Worm (Caenorhabditis elegans) whole organism, L4 larva: ENCODE results near the gene vps-54.

Experiments used
- F26F4.8 ChIP-seq: fragments of 200-800 bp; sonication (Bioruptor generic); conservative IDR thresholded peaks from 2 replicates; pipeline ENCODE4 v1.3.6; 2022; ENCODE audit warnings: missing genetic modification characterization, missing compliant biosample characterization
- dpl-1 ChIP-seq: fragments of 150-350 bp; optimal IDR thresholded peaks from 2 replicates; lab custom pipeline; 2014; ENCODE audit warnings: missing biosample characterization, missing genetic modification reagents, missing genetic modification characterization
- lin-39 ChIP-seq: fragments of 150-350 bp; optimal IDR thresholded peaks from 2 replicates; lab custom pipeline; 2014; ENCODE audit warnings: missing biosample characterization, missing genetic modification reagents, missing genetic modification characterization
- mep-1 ChIP-seq: fragments of 150-350 bp; sonication (generic microtip); optimal IDR thresholded peaks from 3 replicates; lab custom pipeline; 2014; ENCODE audit warnings: missing biosample characterization, missing genetic modification characterization
- nhr-11 ChIP-seq: fragments of 150-350 bp; optimal IDR thresholded peaks from 2 replicates; lab custom pipeline; 2014; ENCODE audit warnings: missing biosample characterization, missing genetic modification characterization
- nhr-6 ChIP-seq: fragments of 150-350 bp; optimal IDR thresholded peaks from 2 replicates; lab custom pipeline; 2014; ENCODE audit warnings: missing biosample characterization, missing genetic modification characterization
- pha-4 ChIP-seq, 2 experiments: fragments of 150-350 bp in 1 of 2; fragments of 200-800 bp in 1 of 2; sonication (Bioruptor generic) in 1 of 2; IDR thresholded peaks in 1 of 2; optimal IDR thresholded peaks in 1 of 2; 2 replicates each; pipeline versions ENCODE4 v1.3.6 to Lab custom; 2014 to 2022; ENCODE audit warnings: missing genetic modification characterization in 2 of 2, missing genetic modification reagents in 2 of 2, missing biosample characterization in 1 of 2, missing compliant biosample characterization in 1 of 2

ce11 chrV:10555239-10555638 is 21.0 kb downstream of the vps-54 start, which contains the start of gene F32G8.3:
- TF ChIP-seq dpl-1 (GFP tag; lab: Kevin White, UChicago) (no peak), nhr-11 (tag; lab: Kevin White, UChicago) (no peak), F26F4.8 (GFP tag; lab: Robert Waterston, UW) (no peak), nhr-6 (tag; lab: Kevin White, UChicago) (no peak), mep-1 (no peak), lin-39 (no peak), pha-4 (GFP tag; IDR thresholded peaks at IDR 0.05; lab: Robert Waterston, UW) (no peak), pha-4 (tag; optimal IDR thresholded peaks at IDR 0.05; lab: Kevin White, UChicago) (no peak)
